Worm (Caenorhabditis elegans) whole organism, L4 larva: ENCODE measurements around the gene zmp-1.
A peak's percentile ranks its signal among the peaks of the same experiment; 100 is the strongest.

Experiments
- cey-2 ChIP-seq: sonication (generic microtip); optimal IDR thresholded peaks from 3 replicates; lab custom pipeline; 2017; ENCODE audit warnings: missing genetic modification characterization, mild to moderate bottlenecking, missing compliant biosample characterization, antibody characterized with exemption, borderline replicate concordance; ENCODE audit not compliant: insufficient read depth
- egl-27 ChIP-seq: sonication (generic microtip); optimal IDR thresholded peaks from 3 replicates; lab custom pipeline; 2017; ENCODE audit warnings: missing biosample characterization, missing genetic modification reagents, missing genetic modification characterization
- lin-39 ChIP-seq: fragments of 150-350 bp; optimal IDR thresholded peaks from 2 replicates; lab custom pipeline; 2014; ENCODE audit warnings: missing biosample characterization, missing genetic modification reagents, missing genetic modification characterization
- lir-3 ChIP-seq: sonication (generic microtip); optimal IDR thresholded peaks from 2 replicates; lab custom pipeline; 2016; ENCODE audit warnings: mild to moderate bottlenecking, missing genetic modification characterization, missing compliant biosample characterization
- mep-1 ChIP-seq: fragments of 150-350 bp; sonication (generic microtip); optimal IDR thresholded peaks from 3 replicates; lab custom pipeline; 2014; ENCODE audit warnings: missing biosample characterization, missing genetic modification characterization
- nhr-25 ChIP-seq: sonication (generic microtip); optimal IDR thresholded peaks from 2 replicates; lab custom pipeline; 2017; ENCODE audit warnings: missing genetic modification characterization, mild to moderate bottlenecking, missing compliant biosample characterization, antibody characterized with exemption, moderate library complexity, borderline replicate concordance; ENCODE audit not compliant: insufficient read depth
- nhr-77 ChIP-seq: fragments of 150-350 bp; optimal IDR thresholded peaks from 2 replicates; lab custom pipeline; 2014; ENCODE audit warnings: missing biosample characterization, missing genetic modification characterization
- skn-1 ChIP-seq: fragments of 150-350 bp; optimal IDR thresholded peaks from 2 replicates; lab custom pipeline; 2014; ENCODE audit warnings: missing biosample characterization, missing genetic modification characterization
- unc-62 ChIP-seq, 3 experiments: fragments of 150-350 bp in 1 of 3; sonication (generic microtip); optimal IDR thresholded peaks in 2 of 3; peaks in 1 of 3; 1 replicate in 1 of 3; 2 replicates in 2 of 3; lab custom pipeline; 2014 to 2017; ENCODE audit warnings: missing biosample characterization in 3 of 3, missing genetic modification characterization in 3 of 3, missing genetic modification reagents in 3 of 3, missing genotype in 1 of 3
- ztf-11 ChIP-seq: fragments of 150-350 bp; optimal IDR thresholded peaks from 2 replicates; lab custom pipeline; 2014; ENCODE audit warnings: missing biosample characterization, missing genetic modification characterization

- no peak for TF ChIP-seq cey-2 (tag; lab: Kevin White, UChicago)
- TF ChIP-seq lir-3 (tag; lab: Kevin White, UChicago): no peak
- TF ChIP-seq skn-1: no peak
- TF ChIP-seq nhr-25 (tag; lab: Kevin White, UChicago): no peak
- TF ChIP-seq mep-1 (tag; lab: Kevin White, UChicago): peak; percentile 15
- no peak for TF ChIP-seq ztf-11
- no peak for TF ChIP-seq egl-27 (tag; lab: Kevin White, UChicago)
- no peak for TF ChIP-seq lin-39 (tag; lab: Kevin White, UChicago)
- TF ChIP-seq nhr-77 (tag; lab: Kevin White, UChicago): no peak
- no peak for TF ChIP-seq unc-62 (GFP tag; optimal IDR thresholded peaks at IDR 0.05 in 1 of 2; lab: Kevin White, UChicago)
- TF ChIP-seq unc-62 (tag; optimal IDR thresholded peaks at IDR 0.05; lab: Kevin White, UChicago): no peak
Measured at ce11 chrIII:5897468-5897867, 35.3 kb downstream of the zmp-1 start.
